Fruit fly (Drosophila melanogaster): Measurements from ENCODE around the gene yin.

Gene yin

dm6 chrX:3871889-3872409 is at the start of gene yin:
yin (minus strand) TSS chrX:3871939.
- TF ChIP-seq sv (GFP tag; optimal IDR thresholded peaks at IDR 0.05) (no peak), Dfd (GFP tag; optimal IDR thresholded peaks at IDR 0.05) (no peak), OdsH (GFP tag; optimal IDR thresholded peaks at IDR 0.05) (no peak), Hnf4 (GFP tag; optimal IDR thresholded peaks at IDR 0.05) (no peak)

dm6 chrX:3901926-3902325 is 30.2 kb upstream of the yin start:
- TF ChIP-seq CrebA (GFP tag; optimal IDR thresholded peaks at IDR 0.05; ENCODE audit: borderline replicate concordance) (no peak), psq (GFP tag; optimal IDR thresholded peaks at IDR 0.05) (no peak), Hr78 (GFP tag; optimal IDR thresholded peaks at IDR 0.05) (no peak), CG32264 (GFP tag; optimal IDR thresholded peaks at IDR 0.05) (no peak), dl (GFP tag; optimal IDR thresholded peaks at IDR 0.05; ENCODE audit: insufficient read depth in 1 of 2, partially characterized antibody in 2 of 2) (no peak), HLH106 (tag; optimal IDR thresholded peaks at IDR 0.05) (no peak), dmrt93B (GFP tag; optimal IDR thresholded peaks at IDR 0.05) (no peak), sv (GFP tag; optimal IDR thresholded peaks at IDR 0.05) (no peak), N (GFP tag; optimal IDR thresholded peaks at IDR 0.05) (no peak), Jra (GFP tag; optimal IDR thresholded peaks at IDR 0.05) (no peak), Dif (GFP tag; optimal IDR thresholded peaks at IDR 0.05; ENCODE audit: partially characterized antibody) (no peak), GATAd (GFP tag; optimal IDR thresholded peaks at IDR 0.05) (no peak)

- no peak for TF ChIP-seq Hr78 (GFP tag; optimal IDR thresholded peaks at IDR 0.05)
- no peak for TF ChIP-seq dmrt93B (GFP tag; optimal IDR thresholded peaks at IDR 0.05)
These were observed 16.0 kb upstream of the yin start for dm6 chrX:3887606-3888216.

- TF ChIP-seq Dif (GFP tag; optimal IDR thresholded peaks at IDR 0.05; ENCODE audit: partially characterized antibody) (no peak), Hr83 (GFP tag; optimal IDR thresholded peaks at IDR 0.05; ENCODE audit: poor library complexity, severe bottlenecking) (no peak), Hnf4 (GFP tag; optimal IDR thresholded peaks at IDR 0.05) (no peak), CrebA (GFP tag; optimal IDR thresholded peaks at IDR 0.05; ENCODE audit: borderline replicate concordance) (no peak), dmrt93B (GFP tag; optimal IDR thresholded peaks at IDR 0.05) (no peak), Sp1 (GFP tag; optimal IDR thresholded peaks at IDR 0.05) (no peak), Rel (GFP tag; optimal IDR thresholded peaks at IDR 0.05) (no peak), Rel (tag; optimal IDR thresholded peaks at IDR 0.05) (no peak), Mio (GFP tag; optimal IDR thresholded peaks at IDR 0.05) (no peak), Vsx2 (GFP tag; optimal IDR thresholded peaks at IDR 0.05; ENCODE audit: partially characterized antibody) (no peak)
These were observed 15.0 kb upstream of the yin start for dm6 chrX:3886751-3887150.

dm6 chrX:3883904-3884303 is 12.2 kb upstream of the yin start, which contains the start of gene CG15239:
CG15239 (plus strand) TSS chrX:3884168.
- TF ChIP-seq dmrt93B (GFP tag; optimal IDR thresholded peaks at IDR 0.05), result no peak
- no peak for TF ChIP-seq Dfd (GFP tag; optimal IDR thresholded peaks at IDR 0.05)
- TF ChIP-seq Rel (GFP tag; optimal IDR thresholded peaks at IDR 0.05), result no peak
- TF ChIP-seq Rel (tag; optimal IDR thresholded peaks at IDR 0.05), result no peak
- no peak for TF ChIP-seq h (GFP tag; optimal IDR thresholded peaks at IDR 0.05)
- no peak for TF ChIP-seq Vsx2 (GFP tag; optimal IDR thresholded peaks at IDR 0.05; ENCODE audit: partially characterized antibody)
- no peak for TF ChIP-seq foxo (GFP tag; optimal IDR thresholded peaks at IDR 0.05)
- no peak for TF ChIP-seq dsf (GFP tag; optimal IDR thresholded peaks at IDR 0.05; ENCODE audit: borderline replicate concordance)
- no peak for TF ChIP-seq Mio (GFP tag; optimal IDR thresholded peaks at IDR 0.05)
- TF ChIP-seq OdsH (GFP tag; optimal IDR thresholded peaks at IDR 0.05), result no peak
- TF ChIP-seq Dif (GFP tag; optimal IDR thresholded peaks at IDR 0.05; ENCODE audit: partially characterized antibody), result no peak

dm6 chrX:3880645-3881316 is 9.0 kb upstream of the yin start, which contains the start of gene VhaAC39-1:
VhaAC39-1 (plus strand) TSS chrX:3880748.
- no peak for TF ChIP-seq CG9705 (GFP tag; optimal IDR thresholded peaks at IDR 0.05)
- TF ChIP-seq N (GFP tag; optimal IDR thresholded peaks at IDR 0.05), result peak; percentile 17
- no peak for TF ChIP-seq Mio (GFP tag; optimal IDR thresholded peaks at IDR 0.05)
- TF ChIP-seq lola (GFP tag; optimal IDR thresholded peaks at IDR 0.05), result no peak
- no peak for TF ChIP-seq Sp1 (GFP tag; optimal IDR thresholded peaks at IDR 0.05)
- TF ChIP-seq HLH106 (tag; optimal IDR thresholded peaks at IDR 0.05), result peak; percentile 17
- no peak for TF ChIP-seq Rel (GFP tag; optimal IDR thresholded peaks at IDR 0.05)
- peak; percentile 43 for TF ChIP-seq Rel (tag; optimal IDR thresholded peaks at IDR 0.05)

Data from whole organism, wandering third instar larva.